Fruit fly (Drosophila melanogaster) whole organism, embryonic: ENCODE data around the gene vih.

ENCODE experiments used
- Abd-B ChIP-seq: fragments of 200-800 bp; sonication (Bioruptor generic); optimal IDR thresholded peaks from 2 replicates; lab custom pipeline; 2018; ENCODE audit warnings: missing biosample characterization, mild to moderate bottlenecking, missing genetic modification characterization, moderate library complexity
- Antp ChIP-seq: fragments of 200-800 bp; sonication (Bioruptor generic); optimal IDR thresholded peaks from 3 replicates; lab custom pipeline; 2016; ENCODE audit warnings: missing biosample characterization, missing genetic modification characterization
- CG10366 ChIP-seq: fragments of 200-800 bp; sonication (Bioruptor generic); IDR thresholded peaks from 2 replicates; pipeline ENCODE4 v1.3.6; 2022; ENCODE audit warnings: missing biosample characterization, missing genetic modification characterization
- CG10654 ChIP-seq: fragments of 200-800 bp; sonication (Bioruptor generic); optimal IDR thresholded peaks from 2 replicates; lab custom pipeline; 2016; ENCODE audit warnings: missing biosample characterization, missing genetic modification characterization
- CG11247 ChIP-seq: fragments of 200-800 bp; sonication (Bioruptor generic); IDR thresholded peaks from 2 replicates; pipeline ENCODE4 v1.3.6; 2022; ENCODE audit warnings: missing biosample characterization, missing genetic modification characterization
- CG12299 ChIP-seq: fragments of 200-800 bp; sonication (Bioruptor generic); optimal IDR thresholded peaks from 2 replicates; lab custom pipeline; 2018; ENCODE audit warnings: missing biosample characterization, mild to moderate bottlenecking, missing genetic modification characterization
- CG12659 ChIP-seq: fragments of 200-800 bp; sonication (Bioruptor generic); optimal IDR thresholded peaks from 3 replicates; lab custom pipeline; 2017; ENCODE audit warnings: mild to moderate bottlenecking, missing biosample characterization, missing genetic modification reagents, missing genetic modification characterization
- CG14441 ChIP-seq: fragments of 200-800 bp; sonication (Bioruptor generic); IDR thresholded peaks from 2 replicates; pipeline ENCODE4 v1.3.6; 2022; ENCODE audit warnings: missing biosample characterization, missing genetic modification characterization
- CG14860 ChIP-seq: fragments of 200-800 bp; sonication (Bioruptor generic); IDR thresholded peaks from 3 replicates; pipeline ENCODE4 v1.3.6; 2022; ENCODE audit warnings: missing biosample characterization, missing genetic modification characterization; ENCODE audit not compliant: partially characterized antibody
- CG15601 ChIP-seq: fragments of 200-800 bp; sonication (Bioruptor generic); optimal IDR thresholded peaks from 3 replicates; lab custom pipeline; 2019; ENCODE audit warnings: missing biosample characterization, mild to moderate bottlenecking, missing genetic modification characterization, moderate library complexity
- CG15696 ChIP-seq: fragments of 200-800 bp; sonication (Bioruptor generic); optimal IDR thresholded peaks from 2 replicates; lab custom pipeline; 2019; ENCODE audit warnings: missing biosample characterization, mild to moderate bottlenecking, missing genetic modification characterization, moderate library complexity
- CG1603 ChIP-seq: fragments of 200-800 bp; sonication (Bioruptor generic); optimal IDR thresholded peaks from 2 replicates; lab custom pipeline; 2019; ENCODE audit warnings: missing biosample characterization, mild to moderate bottlenecking, missing genetic modification characterization, moderate library complexity
- CG16813 ChIP-seq: fragments of 200-800 bp; sonication (Bioruptor generic); IDR thresholded peaks from 3 replicates; pipeline ENCODE4 v1.3.6; 2022; ENCODE audit warnings: missing biosample characterization, missing genetic modification characterization; ENCODE audit not compliant: partially characterized antibody
- CG18599 ChIP-seq: fragments of 200-800 bp; sonication (Bioruptor generic); optimal IDR thresholded peaks from 3 replicates; lab custom pipeline; 2017; ENCODE audit warnings: missing biosample characterization, missing genetic modification characterization, mild to moderate bottlenecking, moderate library complexity, missing genetic modification reagents
- CG2120 ChIP-seq: fragments of 200-800 bp; sonication (Bioruptor generic); optimal IDR thresholded peaks from 3 replicates; lab custom pipeline; 2016; ENCODE audit warnings: missing biosample characterization, missing genetic modification characterization
- CG31365 ChIP-seq: fragments of 200-800 bp; sonication (Bioruptor generic); optimal IDR thresholded peaks from 2 replicates; lab custom pipeline; 2018; ENCODE audit warnings: missing biosample characterization, mild to moderate bottlenecking, missing genetic modification characterization
- CG34422 ChIP-seq: fragments of 200-800 bp; sonication (Bioruptor generic); IDR thresholded peaks from 3 replicates; pipeline ENCODE4 v1.3.6; 2022; ENCODE audit warnings: missing biosample characterization, missing genetic modification characterization
- CG3995 ChIP-seq: fragments of 200-800 bp; sonication (Bioruptor generic); optimal IDR thresholded peaks from 3 replicates; lab custom pipeline; 2016; ENCODE audit warnings: missing biosample characterization, missing genetic modification characterization
- CG4854 ChIP-seq: fragments of 200-800 bp; sonication (Bioruptor generic); optimal IDR thresholded peaks from 2 replicates; lab custom pipeline; 2016; ENCODE audit warnings: missing biosample characterization, missing genetic modification characterization, inconsistent platforms
- CG5953 ChIP-seq: fragments of 200-800 bp; sonication (Bioruptor generic); IDR thresholded peaks from 2 replicates; pipeline ENCODE4 v1.3.6; 2022; ENCODE audit warnings: missing biosample characterization, missing genetic modification characterization
- CG6689 ChIP-seq: fragments of 200-800 bp; sonication (Bioruptor generic); IDR thresholded peaks from 2 replicates; pipeline ENCODE4 v1.3.6; 2022; ENCODE audit warnings: missing biosample characterization, missing genetic modification characterization
- CG7372 ChIP-seq: fragments of 200-800 bp; sonication (Bioruptor generic); IDR thresholded peaks from 2 replicates; pipeline ENCODE4 v1.3.6; 2022; ENCODE audit warnings: missing biosample characterization, missing genetic modification characterization
- Doc2 ChIP-seq: fragments of 200-800 bp; sonication (Bioruptor generic); IDR thresholded peaks from 2 replicates; pipeline ENCODE4 v1.3.6; 2022; ENCODE audit warnings: missing biosample characterization, missing genetic modification characterization
- Ets97D ChIP-seq: fragments of 200-800 bp; sonication (Bioruptor generic); optimal IDR thresholded peaks from 3 replicates; lab custom pipeline; 2016; ENCODE audit warnings: missing biosample characterization, missing genetic modification characterization
- Gsc ChIP-seq: fragments of 200-800 bp; sonication (Bioruptor generic); IDR thresholded peaks from 2 replicates; pipeline ENCODE4 v1.3.6; 2022; ENCODE audit warnings: missing biosample characterization, missing genetic modification characterization
- Hand ChIP-seq: fragments of 200-800 bp; sonication (Bioruptor generic); optimal IDR thresholded peaks from 2 replicates; lab custom pipeline; 2017; ENCODE audit warnings: mild to moderate bottlenecking, missing biosample characterization, missing genetic modification reagents, missing genetic modification characterization
- Hey ChIP-seq: fragments of 200-800 bp; sonication (Bioruptor generic); optimal IDR thresholded peaks from 3 replicates; lab custom pipeline; 2018; ENCODE audit warnings: missing biosample characterization, mild to moderate bottlenecking, missing genetic modification characterization
- HmgZ ChIP-seq: fragments of 200-800 bp; sonication (Bioruptor generic); optimal IDR thresholded peaks from 2 replicates; lab custom pipeline; 2018; ENCODE audit warnings: missing biosample characterization, mild to moderate bottlenecking, missing genetic modification characterization
- Hmr ChIP-seq: fragments of 200-800 bp; sonication (Bioruptor generic); optimal IDR thresholded peaks from 3 replicates; lab custom pipeline; 2017; ENCODE audit warnings: mild to moderate bottlenecking, missing biosample characterization, missing genetic modification reagents, missing genetic modification characterization
- Kr ChIP-seq: fragments of 200-800 bp; sonication (Bioruptor generic); optimal IDR thresholded peaks from 2 replicates; lab custom pipeline; 2017; ENCODE audit warnings: missing biosample characterization, mild to moderate bottlenecking, missing genetic modification characterization
- NK7.1 ChIP-seq: fragments of 200-800 bp; sonication (Bioruptor generic); optimal IDR thresholded peaks from 3 replicates; lab custom pipeline; 2016; ENCODE audit warnings: missing biosample characterization, missing genetic modification characterization
- Nf-YC ChIP-seq: fragments of 200-800 bp; optimal IDR thresholded peaks from 3 replicates; lab custom pipeline; 2019; ENCODE audit warnings: missing biosample characterization, mild to moderate bottlenecking, missing genetic modification characterization, moderate library complexity
- PHDP ChIP-seq: fragments of 200-800 bp; sonication (Bioruptor generic); optimal IDR thresholded peaks from 3 replicates; lab custom pipeline; 2018; ENCODE audit warnings: missing biosample characterization, mild to moderate bottlenecking, missing genetic modification characterization, moderate library complexity
- Ravus ChIP-seq: fragments of 200-800 bp; sonication (Bioruptor generic); IDR thresholded peaks from 2 replicates; pipeline ENCODE4 v1.3.6; 2022; ENCODE audit warnings: missing biosample characterization, missing genetic modification characterization
- Six4 ChIP-seq: fragments of 200-800 bp; sonication (Bioruptor generic); optimal IDR thresholded peaks from 2 replicates; lab custom pipeline; 2016; ENCODE audit warnings: missing biosample characterization, missing genetic modification characterization
- eve ChIP-seq, 2 experiments: fragments of >200 bp; optimal IDR thresholded peaks; 2 replicates each; lab custom pipeline; 2017; ENCODE audit warnings: missing biosample characterization in 2 of 2, missing genetic modification characterization in 2 of 2
- exex ChIP-seq: fragments of 200-800 bp; sonication (Bioruptor generic); optimal IDR thresholded peaks from 4 replicates; lab custom pipeline; 2018; ENCODE audit warnings: missing biosample characterization, mild to moderate bottlenecking, missing genetic modification characterization, moderate library complexity
- fd64A ChIP-seq: fragments of 200-800 bp; sonication (Bioruptor generic); optimal IDR thresholded peaks from 3 replicates; lab custom pipeline; 2018; ENCODE audit warnings: missing biosample characterization, mild to moderate bottlenecking, missing genetic modification characterization
- fu2 ChIP-seq: fragments of 200-800 bp; sonication (Bioruptor generic); optimal IDR thresholded peaks from 2 replicates; lab custom pipeline; 2016; ENCODE audit warnings: missing biosample characterization, missing genetic modification characterization
- hkb ChIP-seq, 2 experiments: fragments of 200-800 bp in 1 of 2; fragments of >200 bp in 1 of 2; sonication (Bioruptor generic) in 1 of 2; IDR thresholded peaks in 1 of 2; optimal IDR thresholded peaks in 1 of 2; 2 replicates each; pipeline versions ENCODE4 v1.3.6 to Lab custom; 2017 to 2022; ENCODE audit warnings: missing biosample characterization in 1 of 2, missing genetic modification characterization in 1 of 2
- kni ChIP-seq: fragments of 200-800 bp; sonication (Bioruptor generic); optimal IDR thresholded peaks from 3 replicates; lab custom pipeline; 2017; ENCODE audit warnings: mild to moderate bottlenecking, missing biosample characterization, missing genetic modification reagents, missing genetic modification characterization
- mirr ChIP-seq: fragments of 200-800 bp; sonication (Bioruptor generic); optimal IDR thresholded peaks from 3 replicates; lab custom pipeline; 2018; ENCODE audit warnings: missing biosample characterization, mild to moderate bottlenecking, missing genetic modification characterization
- nmo ChIP-seq: fragments of 200-800 bp; sonication (Bioruptor generic); optimal IDR thresholded peaks from 2 replicates; lab custom pipeline; 2018; ENCODE audit warnings: missing biosample characterization, mild to moderate bottlenecking, missing genetic modification characterization, moderate library complexity
- otp ChIP-seq: fragments of 200-800 bp; sonication (Bioruptor generic); IDR thresholded peaks from 3 replicates; pipeline ENCODE4, ENCODE4 v1.3.6; 2022; ENCODE audit warnings: missing biosample characterization, missing genetic modification characterization
- p53 ChIP-seq: fragments of 200-800 bp; sonication (Bioruptor generic); optimal IDR thresholded peaks from 2 replicates; lab custom pipeline; 2016; ENCODE audit warnings: missing biosample characterization, missing genetic modification characterization
- pho ChIP-seq: fragments of 200-800 bp; sonication (Bioruptor generic); optimal IDR thresholded peaks from 2 replicates; lab custom pipeline; 2016; ENCODE audit warnings: missing biosample characterization, missing genetic modification characterization
- pnt ChIP-seq: fragments of 200-800 bp; sonication (Bioruptor generic); optimal IDR thresholded peaks from 3 replicates; lab custom pipeline; 2016; ENCODE audit warnings: missing biosample characterization, missing genetic modification characterization
- scrt ChIP-seq: fragments of 200-800 bp; sonication (Bioruptor generic); optimal IDR thresholded peaks from 2 replicates; lab custom pipeline; 2018; ENCODE audit warnings: missing biosample characterization, mild to moderate bottlenecking, missing genetic modification characterization, moderate library complexity
- so ChIP-seq: fragments of 200-800 bp; sonication (Bioruptor generic); IDR thresholded peaks from 3 replicates; pipeline ENCODE4 v1.3.6; 2022; ENCODE audit warnings: missing biosample characterization, missing genetic modification characterization
- sr ChIP-seq: fragments of 200-800 bp; sonication (Bioruptor generic); IDR thresholded peaks from 3 replicates; pipeline ENCODE4 v1.3.6; 2022; ENCODE audit warnings: missing biosample characterization, missing genetic modification characterization
- tup ChIP-seq: fragments of 200-800 bp; sonication (Bioruptor generic); optimal IDR thresholded peaks from 2 replicates; lab custom pipeline; 2016; ENCODE audit warnings: missing biosample characterization, mild to moderate bottlenecking, missing genetic modification characterization, moderate library complexity

Gene vih

DNA sequence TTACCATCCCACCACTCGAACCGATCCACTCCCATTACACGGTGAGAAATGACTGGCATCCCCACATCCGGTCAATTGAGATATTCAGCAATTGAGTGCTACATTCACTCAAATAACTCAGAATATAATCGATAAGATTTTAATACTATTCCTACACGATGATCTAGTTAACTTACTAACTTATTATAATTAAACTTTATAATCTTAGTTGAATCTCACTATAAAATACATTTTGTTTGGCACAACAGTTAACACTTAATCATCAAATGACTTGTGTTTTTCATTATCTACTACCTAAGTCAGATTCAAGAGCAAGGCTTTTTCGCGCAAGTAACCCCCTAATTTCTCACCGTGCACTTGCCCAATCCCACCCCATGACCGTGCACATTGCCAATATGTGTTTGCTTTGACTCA, 8.8 kb upstream of the vih start (continued):
- TF ChIP-seq Ravus (GFP tag; lab: Robert Waterston, UW), result no peak
- TF ChIP-seq mirr, result no peak
- TF ChIP-seq CG15696 (tag; lab: Kevin White, UChicago), result no peak
- no peak for TF ChIP-seq CG16813 (GFP tag; lab: Robert Waterston, UW)
- TF ChIP-seq CG12299 (tag; lab: Kevin White, UChicago), result no peak
- TF ChIP-seq CG18599 (GFP tag; lab: Kevin White, UChicago), result peak; percentile 45
- TF ChIP-seq CG6689 (GFP tag; lab: Robert Waterston, UW), result 0 out of 2 replicates have a peak, but pooled peaks have one; percentile 19
- no peak for TF ChIP-seq CG14860 (GFP tag; lab: Robert Waterston, UW)
- no peak for TF ChIP-seq Hey (tag; lab: Kevin White, UChicago)
- peak; percentile 46 for TF ChIP-seq PHDP (tag; lab: Kevin White, UChicago)
- no peak for TF ChIP-seq fu2 (GFP tag; lab: Kevin White, UChicago)
- no peak for TF ChIP-seq fd64A (GFP tag; lab: Kevin White, UChicago)
- no peak for TF ChIP-seq CG4854 (GFP tag; lab: Kevin White, UChicago)
- TF ChIP-seq Nf-YC, result peak; percentile 36
- no peak for TF ChIP-seq CG7372 (GFP tag; lab: Robert Waterston, UW)
- no peak for TF ChIP-seq tup (GFP tag; lab: Kevin White, UChicago)
- no peak for TF ChIP-seq NK7.1 (GFP tag; lab: Kevin White, UChicago)
- TF ChIP-seq Hmr (GFP tag; lab: Kevin White, UChicago), result no peak
- TF ChIP-seq eve (GFP tag; optimal IDR thresholded peaks at IDR 0.05; lab: Kevin White, UChicago), result no peak
- no peak for TF ChIP-seq exex (tag; lab: Kevin White, UChicago)
- no peak for TF ChIP-seq CG15601
- no peak for TF ChIP-seq Ets97D (GFP tag; lab: Kevin White, UChicago)
- peak; percentile 35 for TF ChIP-seq CG10654 (GFP tag; lab: Kevin White, UChicago)
- no peak for TF ChIP-seq sr
- TF ChIP-seq Doc2, result no peak
- no peak for TF ChIP-seq Antp (GFP tag; lab: Kevin White, UChicago)
- no peak for TF ChIP-seq CG10366
- no peak for TF ChIP-seq Kr (GFP tag; lab: Kevin White, UChicago)
- no peak; the same call in 2 of the 3 replicates for TF ChIP-seq so (GFP tag; lab: Robert Waterston, UW)
- TF ChIP-seq CG11247, result no peak
- TF ChIP-seq Gsc (GFP tag; lab: Robert Waterston, UW), result no peak
- peak; percentile 18 for TF ChIP-seq CG1603 (tag; lab: Kevin White, UChicago)
- TF ChIP-seq CG2120 (GFP tag; lab: Kevin White, UChicago), result peak; percentile 32
- no peak for TF ChIP-seq CG31365 (tag; lab: Kevin White, UChicago)
- TF ChIP-seq CG3995 (GFP tag; lab: Kevin White, UChicago), result no peak
- no peak for TF ChIP-seq CG14441 (GFP tag; lab: Robert Waterston, UW)
- no peak for TF ChIP-seq CG34422 (GFP tag; lab: Robert Waterston, UW)
- no peak for TF ChIP-seq otp (GFP tag; lab: Robert Waterston, UW)
- no peak for TF ChIP-seq Six4
- no peak for TF ChIP-seq pho (GFP tag; lab: Kevin White, UChicago)
- no peak for TF ChIP-seq scrt (GFP tag; lab: Kevin White, UChicago)
- no peak for TF ChIP-seq kni (GFP tag; lab: Kevin White, UChicago)
- TF ChIP-seq p53 (GFP tag; lab: Kevin White, UChicago), result no peak
- no peak for TF ChIP-seq hkb (optimal IDR thresholded peaks at IDR 0.05; lab: Kevin White, UChicago)
- TF ChIP-seq hkb (GFP tag; IDR thresholded peaks at IDR 0.05; lab: Robert Waterston, UW), result peak; percentile 39; the same call in 1 of the 2 replicates
- TF ChIP-seq HmgZ (tag; lab: Kevin White, UChicago), result peak; percentile 29
- TF ChIP-seq CG12659 (GFP tag; lab: Kevin White, UChicago), result peak; percentile 39
- TF ChIP-seq Hand, result no peak
- no peak for TF ChIP-seq pnt (GFP tag; lab: Kevin White, UChicago)
- TF ChIP-seq Abd-B (GFP tag; lab: Kevin White, UChicago), result no peak
- no peak for TF ChIP-seq CG5953 (GFP tag; lab: Robert Waterston, UW)
- peak; percentile 53 for TF ChIP-seq nmo (GFP tag; lab: Kevin White, UChicago)
